Fruit fly (Drosophila melanogaster): ENCODE data around the gene p24-1.

DNA sequence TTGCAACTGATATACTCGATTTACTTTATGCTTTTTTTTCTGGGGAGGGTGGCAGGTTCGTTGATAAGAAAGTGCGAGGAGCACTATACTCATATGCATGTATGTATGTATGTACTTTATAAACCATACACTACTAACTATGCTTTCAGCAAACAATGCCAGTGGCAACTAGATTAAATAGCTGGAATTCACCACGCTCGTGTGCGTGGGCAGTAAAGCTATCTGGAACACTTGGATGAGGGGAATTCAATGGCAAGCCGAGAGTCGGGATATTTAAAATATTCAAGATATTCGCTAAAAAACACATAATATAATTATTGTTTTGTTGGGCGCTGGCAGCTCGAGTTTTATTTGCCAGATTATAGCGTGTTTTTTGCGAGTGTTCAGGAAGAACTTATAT lies 4.5 kb upstream of the p24-1 start:
- TF ChIP-seq CTCF (optimal IDR thresholded peaks at IDR 0.05) = no peak
- TF ChIP-seq CG8478 (optimal IDR thresholded peaks at IDR 0.05) = no peak

Data from S2 (cell line).